Fruit fly (Drosophila melanogaster): ENCODE results near the gene Ts.

- TF ChIP-seq CG13204 (GFP tag; optimal IDR thresholded peaks at IDR 0.05) (no peak), CG15710 (tag; optimal IDR thresholded peaks at IDR 0.05) (no peak), CG17806 (tag; optimal IDR thresholded peaks at IDR 0.05) (peak; percentile 15), D1 (tag; optimal IDR thresholded peaks at IDR 0.05) (no peak), gl (tag; optimal IDR thresholded peaks at IDR 0.05) (no peak), CG14655 (GFP tag; optimal IDR thresholded peaks at IDR 0.05) (peak; percentile 38), CG12605 (GFP tag; IDR thresholded peaks at IDR 0.05) (no peak), CG8301 (tag; optimal IDR thresholded peaks at IDR 0.05) (peak; percentile 25), CG34367 (tag; optimal IDR thresholded peaks at IDR 0.05) (no peak), rn (GFP tag; IDR thresholded peaks at IDR 0.05) (no peak), EcR (GFP tag; optimal IDR thresholded peaks at IDR 0.05) (no peak), CG8159 (tag; optimal IDR thresholded peaks at IDR 0.05) (peak; percentile 17), CG4496 (GFP tag; IDR thresholded peaks at IDR 0.05) (peak; percentile 53; the same call in 1 of the 3 replicates)
These were observed 26.8 kb downstream of the Ts start for dm6 chr2L:2942639-2943038.
